Fruit fly (Drosophila melanogaster) whole organism, pupa: ENCODE measurements around the gene CG3457.

ENCODE experiments used
- CG12605 ChIP-seq: fragments of 200-800 bp; sonication (Bioruptor generic); IDR thresholded peaks from 2 replicates; pipeline ENCODE4 v1.3.6; 2022; ENCODE audit warnings: missing biosample characterization, missing genetic modification characterization
- gl ChIP-seq: fragments of 200-800 bp; sonication (Bioruptor generic); optimal IDR thresholded peaks from 2 replicates; lab custom pipeline; 2018; ENCODE audit warnings: missing biosample characterization, mild to moderate bottlenecking, missing genetic modification characterization

dm6 chrX:2221598-2221997 lies 34.0 kb downstream of the CG3457 start:
- TF ChIP-seq gl (tag; lab: Kevin White, UChicago) = no peak
- TF ChIP-seq CG12605 (GFP tag; lab: Robert Waterston, UW) = no peak
